Fruit fly (Drosophila melanogaster) whole organism, embryonic: Measurements from ENCODE around the gene CG3008.

ENCODE experiments used
- CG13296 ChIP-seq: fragments of 200-800 bp; sonication (Bioruptor generic); optimal IDR thresholded peaks from 3 replicates; lab custom pipeline; 2018; ENCODE audit warnings: missing biosample characterization, mild to moderate bottlenecking, missing genetic modification characterization
- CG1792 ChIP-seq: fragments of 200-800 bp; sonication (Bioruptor generic); optimal IDR thresholded peaks from 2 replicates; lab custom pipeline; 2016; ENCODE audit warnings: missing biosample characterization, missing genetic modification characterization
- CG2678 ChIP-seq: fragments of 200-800 bp; sonication (Bioruptor generic); optimal IDR thresholded peaks from 3 replicates; lab custom pipeline; 2019; ENCODE audit warnings: missing biosample characterization, mild to moderate bottlenecking, missing genetic modification characterization, moderate library complexity
- CG8478 ChIP-seq: fragments of >200 bp; optimal IDR thresholded peaks from 2 replicates; lab custom pipeline; 2018
- CoRest ChIP-seq: fragments of 200-800 bp; sonication (Bioruptor generic); optimal IDR thresholded peaks from 3 replicates; lab custom pipeline; 2018; ENCODE audit warnings: missing biosample characterization, mild to moderate bottlenecking, missing genetic modification characterization, moderate library complexity
- Xbp1 ChIP-seq: fragments of 200-800 bp; sonication (Bioruptor generic); optimal IDR thresholded peaks from 3 replicates; lab custom pipeline; 2016; ENCODE audit warnings: missing biosample characterization, mild to moderate bottlenecking, missing genetic modification characterization
- grau ChIP-seq: fragments of 200-800 bp; optimal IDR thresholded peaks from 3 replicates; lab custom pipeline; 2019; ENCODE audit warnings: missing biosample characterization, mild to moderate bottlenecking, missing genetic modification characterization, moderate library complexity
- kay ChIP-seq: fragments of 200-800 bp; sonication (Bioruptor generic); optimal IDR thresholded peaks from 2 replicates; lab custom pipeline; 2016; ENCODE audit warnings: missing biosample characterization, missing genetic modification characterization

DNA sequence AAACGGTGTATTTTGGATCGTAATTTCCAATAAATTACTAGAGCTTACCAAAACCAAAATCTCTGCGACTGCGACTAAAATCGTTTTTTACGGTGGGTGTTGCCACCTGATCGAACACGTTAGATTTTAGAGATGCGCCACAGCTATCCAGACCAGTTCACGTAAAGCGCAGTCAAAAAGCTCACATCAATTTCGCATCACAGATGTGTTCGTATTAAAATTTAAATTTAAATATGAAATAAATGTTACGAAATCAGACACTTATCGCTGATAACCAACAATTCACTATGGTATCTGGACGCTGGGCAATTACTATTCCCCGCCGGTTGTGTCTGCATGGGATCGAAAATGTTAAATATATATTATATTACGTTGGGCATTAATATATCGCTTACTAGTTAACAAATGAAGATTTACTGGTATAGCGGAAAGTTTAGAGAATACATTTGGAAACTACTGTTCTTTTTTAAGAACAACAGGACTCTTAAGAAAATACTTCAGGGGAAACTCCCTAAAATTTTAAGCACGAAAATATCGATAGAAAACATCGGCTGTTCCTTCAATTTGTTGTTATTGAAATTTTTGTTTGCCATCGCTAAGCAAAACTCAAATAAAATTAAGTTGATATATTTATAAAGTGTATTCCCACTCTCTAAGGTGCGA is 35.8 kb upstream of the CG3008 start, which contains the start of the genes mxt and CG11927:
- no peak for TF ChIP-seq CG2678 (tag; lab: Kevin White, UChicago)
- TF ChIP-seq CoRest, result peak; percentile 82
- TF ChIP-seq Xbp1 (GFP tag; lab: Kevin White, UChicago), result peak; percentile 66
- peak; percentile 47 for TF ChIP-seq grau (tag; lab: Kevin White, UChicago)
- no peak for TF ChIP-seq CG8478 (lab: Kevin White, UChicago)
- peak; percentile 15 for TF ChIP-seq CG1792 (GFP tag; lab: Kevin White, UChicago)
- TF ChIP-seq kay (GFP tag; lab: Kevin White, UChicago), result peak; percentile 37
- no peak for TF ChIP-seq CG13296 (GFP tag; lab: Kevin White, UChicago)
